Worm (Caenorhabditis elegans) whole organism, early embryonic: ENCODE results near the gene asg-2.
"Not testable (repeated sequence)": the region's sequence is repeated elsewhere in the genome, so short reads cannot be mapped to it uniquely, and the experiment has no call there.

Source experiments
- ets-7 ChIP-seq: sonication (generic microtip); optimal IDR thresholded peaks from 2 replicates; lab custom pipeline; 2016; ENCODE audit warnings: missing genotype, missing genetic modification characterization, missing compliant biosample characterization
- pes-1 ChIP-seq: fragments of 200-800 bp; sonication (Bioruptor generic); IDR thresholded peaks from 2 replicates; pipeline ENCODE4 v1.3.6; 2022; ENCODE audit warnings: missing genetic modification reagents, missing genetic modification characterization, missing compliant biosample characterization

ce11 chrX:6881795-6882194 lies 40.7 kb downstream of the asg-2 start, which contains the start of gene F41C6.6:
- TF ChIP-seq ets-7 (tag; lab: Kevin White, UChicago); pes-1 (GFP tag; lab: Robert Waterston, UW): not testable (repeated sequence)
